Worm (Caenorhabditis elegans) whole organism, young adult: Measurements from ENCODE around the gene sel-11.

ENCODE experiments used
- D2030.7 ChIP-seq: fragments of 200-800 bp; sonication (Bioruptor generic); IDR thresholded peaks from 2 replicates; pipeline ENCODE4 v1.3.6; 2022; ENCODE audit warnings: missing genetic modification reagents, missing genetic modification characterization, missing compliant biosample characterization
- F33H1.4 ChIP-seq: fragments of 200-800 bp; sonication (Bioruptor generic); IDR thresholded peaks from 2 replicates; pipeline ENCODE4 v1.3.6; 2022; ENCODE audit warnings: missing genetic modification reagents, missing genetic modification characterization, missing compliant biosample characterization
- F39B2.1 ChIP-seq: fragments of 200-800 bp; sonication (Bioruptor generic); IDR thresholded peaks from 2 replicates; pipeline ENCODE4 v1.3.6; 2022; ENCODE audit warnings: missing genetic modification reagents, missing genetic modification characterization, missing compliant biosample characterization
- F57A8.1 ChIP-seq: fragments of 200-800 bp; sonication (Bioruptor generic); optimal IDR thresholded peaks from 2 replicates; lab custom pipeline; 2018; ENCODE audit warnings: mild to moderate bottlenecking, missing genetic modification characterization, moderate library complexity, missing compliant biosample characterization
- K11D2.4 ChIP-seq: fragments of 200-800 bp; sonication (Bioruptor generic); IDR thresholded peaks from 2 replicates; pipeline ENCODE4 v1.3.6; 2022; ENCODE audit warnings: missing genetic modification reagents, missing genetic modification characterization, missing compliant biosample characterization
- T07F8.4 ChIP-seq: sonication (generic microtip); optimal IDR thresholded peaks from 2 replicates; lab custom pipeline; 2016; ENCODE audit warnings: mild to moderate bottlenecking, missing genetic modification characterization, moderate library complexity, missing compliant biosample characterization
- T26A5.8 ChIP-seq: sonication (generic microtip); optimal IDR thresholded peaks from 2 replicates; lab custom pipeline; 2016; ENCODE audit warnings: missing genetic modification characterization, missing compliant biosample characterization
- Y56A3A.18 ChIP-seq: fragments of 200-800 bp; sonication (Bioruptor generic); IDR thresholded peaks from 2 replicates; pipeline ENCODE4 v1.3.6; 2022; ENCODE audit warnings: missing genetic modification reagents, missing genetic modification characterization, missing compliant biosample characterization
- Y67H2A.10 ChIP-seq: fragments of 200-800 bp; sonication (Bioruptor generic); conservative IDR thresholded peaks from 2 replicates; pipeline ENCODE4 v1.3.6; 2022; ENCODE audit warnings: missing genetic modification reagents, missing genetic modification characterization, missing compliant biosample characterization
- Y79H2A.3 ChIP-seq: fragments of 200-800 bp; sonication (Bioruptor generic); conservative IDR thresholded peaks from 2 replicates; pipeline ENCODE4 v1.3.6; 2022; ENCODE audit warnings: missing genetic modification reagents, missing genetic modification characterization, missing compliant biosample characterization
- akir-1 ChIP-seq: fragments of 200-800 bp; sonication (Bioruptor generic); optimal IDR thresholded peaks from 2 replicates; lab custom pipeline; 2018; ENCODE audit warnings: mild to moderate bottlenecking, missing genetic modification characterization, moderate library complexity, missing compliant biosample characterization
- aptf-2 ChIP-seq: fragments of 200-800 bp; sonication (Bioruptor generic); conservative IDR thresholded peaks from 2 replicates; pipeline ENCODE4 v1.3.6; 2022; ENCODE audit warnings: missing genetic modification reagents, missing genetic modification characterization, missing compliant biosample characterization
- athp-1 ChIP-seq: sonication (generic microtip); optimal IDR thresholded peaks from 2 replicates; lab custom pipeline; 2017; ENCODE audit warnings: mild to moderate bottlenecking, missing genetic modification characterization, missing compliant biosample characterization
- cebp-1 ChIP-seq, 2 experiments: fragments of 200-800 bp in 1 of 2; sonication (Bioruptor generic) in 1 of 2; sonication (generic microtip) in 1 of 2; IDR thresholded peaks in 1 of 2; optimal IDR thresholded peaks in 1 of 2; 2 replicates each; pipeline versions ENCODE4 v1.3.6 to Lab custom; 2017 to 2022; ENCODE audit warnings: missing compliant biosample characterization in 2 of 2, missing genetic modification characterization in 2 of 2, mild to moderate bottlenecking in 1 of 2, missing genetic modification reagents in 1 of 2, moderate library complexity in 1 of 2
- ceh-27 ChIP-seq: fragments of 200-800 bp; sonication (Bioruptor generic); optimal IDR thresholded peaks from 2 replicates; lab custom pipeline; 2018; ENCODE audit warnings: mild to moderate bottlenecking, missing genetic modification characterization, moderate library complexity, missing compliant biosample characterization
- die-1 ChIP-seq: sonication (generic microtip); optimal IDR thresholded peaks from 2 replicates; lab custom pipeline; 2016; ENCODE audit warnings: missing genotype, mild to moderate bottlenecking, missing genetic modification characterization, missing compliant biosample characterization
- dpff-1 ChIP-seq: sonication (generic microtip); optimal IDR thresholded peaks from 2 replicates; lab custom pipeline; 2017; ENCODE audit warnings: mild to moderate bottlenecking, missing genetic modification characterization, missing compliant biosample characterization
- efl-1 ChIP-seq: fragments of 150-350 bp; optimal IDR thresholded peaks from 2 replicates; lab custom pipeline; 2014; ENCODE audit warnings: missing biosample characterization, missing genetic modification reagents, missing genetic modification characterization
- ets-4 ChIP-seq: fragments of 200-800 bp; sonication (Bioruptor generic); optimal IDR thresholded peaks from 2 replicates; lab custom pipeline; 2018; ENCODE audit warnings: mild to moderate bottlenecking, missing genetic modification characterization, missing compliant biosample characterization
- gei-17 ChIP-seq: fragments of 200-800 bp; sonication (Bioruptor generic); optimal IDR thresholded peaks from 2 replicates; lab custom pipeline; 2018; ENCODE audit warnings: mild to moderate bottlenecking, missing genetic modification characterization, missing compliant biosample characterization
- hlh-12 ChIP-seq: sonication (generic microtip); optimal IDR thresholded peaks from 2 replicates; lab custom pipeline; 2016; ENCODE audit warnings: missing genetic modification characterization, missing compliant biosample characterization
- hlh-26 ChIP-seq: fragments of 200-800 bp; sonication (Bioruptor generic); conservative IDR thresholded peaks from 2 replicates; pipeline ENCODE4 v1.3.6; 2022; ENCODE audit warnings: missing genetic modification reagents, missing genetic modification characterization, missing compliant biosample characterization
- hmg-1.2 ChIP-seq: fragments of 200-800 bp; sonication (Bioruptor generic); IDR thresholded peaks from 2 replicates; pipeline ENCODE4 v1.3.6; 2022; ENCODE audit warnings: missing genetic modification reagents, missing genetic modification characterization, missing compliant biosample characterization
- hmg-20 ChIP-seq: fragments of 200-800 bp; sonication (Bioruptor generic); IDR thresholded peaks from 2 replicates; pipeline ENCODE4 v1.3.6; 2022; ENCODE audit warnings: missing genetic modification reagents, missing genetic modification characterization, missing compliant biosample characterization
- lag-1 ChIP-seq: fragments of 200-800 bp; sonication (Bioruptor generic); IDR thresholded peaks from 2 replicates; pipeline ENCODE4 v1.3.6; 2022; ENCODE audit warnings: missing genetic modification reagents, missing genetic modification characterization, missing compliant biosample characterization
- let-526 ChIP-seq: fragments of 200-800 bp; sonication (Bioruptor generic); IDR thresholded peaks from 2 replicates; pipeline ENCODE4 v1.3.6; 2022; ENCODE audit warnings: missing genetic modification reagents, missing genetic modification characterization, missing compliant biosample characterization
- let-607 ChIP-seq, 2 experiments: fragments of 200-800 bp in 1 of 2; sonication (Bioruptor generic) in 1 of 2; sonication (generic microtip) in 1 of 2; optimal IDR thresholded peaks; 2 replicates each; lab custom pipeline; 2016 to 2018; ENCODE audit warnings: mild to moderate bottlenecking in 2 of 2, missing compliant biosample characterization in 2 of 2, missing genetic modification characterization in 2 of 2, moderate library complexity in 2 of 2, missing genotype in 1 of 2
- madf-3 ChIP-seq: fragments of 200-800 bp; sonication (Bioruptor generic); IDR thresholded peaks from 2 replicates; pipeline ENCODE4 v1.3.6; 2022; ENCODE audit warnings: missing genetic modification reagents, missing genetic modification characterization, missing compliant biosample characterization
- mcd-1 ChIP-seq: fragments of 200-800 bp; sonication (Bioruptor generic); IDR thresholded peaks from 2 replicates; pipeline ENCODE4 v1.3.6; 2022; ENCODE audit warnings: missing genetic modification reagents, missing genetic modification characterization, missing compliant biosample characterization
- nfyb-1 ChIP-seq: fragments of 200-800 bp; sonication (Bioruptor generic); IDR thresholded peaks from 2 replicates; pipeline ENCODE4 v1.3.6; 2022; ENCODE audit warnings: missing genetic modification reagents, missing genetic modification characterization, missing compliant biosample characterization
- nhr-80 ChIP-seq: sonication (generic microtip); optimal IDR thresholded peaks from 2 replicates; lab custom pipeline; 2016; ENCODE audit warnings: missing genetic modification characterization, missing compliant biosample characterization
- nhr-90 ChIP-seq: sonication (generic microtip); optimal IDR thresholded peaks from 2 replicates; lab custom pipeline; 2016; ENCODE audit warnings: missing genotype, mild to moderate bottlenecking, missing genetic modification characterization, missing compliant biosample characterization
- pbrm-1 ChIP-seq: fragments of 200-800 bp; sonication (Bioruptor generic); IDR thresholded peaks from 2 replicates; pipeline ENCODE4 v1.3.6; 2022; ENCODE audit warnings: missing genetic modification reagents, missing genetic modification characterization, missing compliant biosample characterization
- pha-4 ChIP-seq: fragments of 150-350 bp; sonication (generic microtip); optimal IDR thresholded peaks from 2 replicates; lab custom pipeline; 2014; ENCODE audit warnings: missing biosample characterization, missing genetic modification reagents, missing genetic modification characterization
- rpc-1 ChIP-seq, 2 experiments: fragments of 150-350 bp in 1 of 2; sonication (generic microtip) in 1 of 2; optimal IDR thresholded peaks; 2 replicates each; lab custom pipeline; 2014 to 2018; ENCODE audit warnings: missing biosample characterization in 1 of 2, missing genetic modification characterization in 1 of 2, missing genetic modification reagents in 1 of 2, missing genotype in 1 of 2
- snpc-1.3 ChIP-seq: sonication (generic microtip); optimal IDR thresholded peaks from 2 replicates; lab custom pipeline; 2017; ENCODE audit warnings: missing genetic modification characterization, mild to moderate bottlenecking, missing compliant biosample characterization, antibody characterized with exemption, moderate library complexity, missing genotype, missing genetic modification reagents; ENCODE audit not compliant: insufficient read depth
- snpc-3.4 ChIP-seq: sonication (generic microtip); optimal IDR thresholded peaks from 2 replicates; lab custom pipeline; 2017; ENCODE audit warnings: missing genetic modification characterization, mild to moderate bottlenecking, missing compliant biosample characterization, antibody characterized with exemption, moderate library complexity, missing genotype, missing genetic modification reagents
- snpc-4 ChIP-seq, 5 experiments: fragments of 150-350 bp in 1 of 5; sonication (generic microtip) in 4 of 5; optimal IDR thresholded peaks; 2 replicates each; lab custom pipeline; 2014 to 2018; ENCODE audit warnings: missing genetic modification characterization in 5 of 5, missing biosample characterization in 3 of 5, antibody characterized with exemption in 2 of 5, mild to moderate bottlenecking in 2 of 5, missing compliant biosample characterization in 2 of 5, missing genotype in 2 of 5, moderate library complexity in 2 of 5, missing genetic modification reagents in 1 of 5
- tbx-9 ChIP-seq: sonication (generic microtip); optimal IDR thresholded peaks from 2 replicates; lab custom pipeline; 2016; ENCODE audit warnings: borderline replicate concordance, missing genetic modification characterization, inconsistent platforms, missing compliant biosample characterization
- tlf-1 ChIP-seq: fragments of 200-800 bp; sonication (Bioruptor generic); optimal IDR thresholded peaks from 2 replicates; lab custom pipeline; 2018; ENCODE audit warnings: mild to moderate bottlenecking, missing genetic modification characterization, missing compliant biosample characterization
- xnd-1 ChIP-seq: sonication (generic microtip); optimal IDR thresholded peaks from 2 replicates; lab custom pipeline; 2016; ENCODE audit warnings: missing genotype, missing genetic modification reagents, missing genetic modification characterization, missing compliant biosample characterization
- ztf-22 ChIP-seq: fragments of 200-800 bp; sonication (Bioruptor generic); optimal IDR thresholded peaks from 2 replicates; lab custom pipeline; 2018; ENCODE audit warnings: mild to moderate bottlenecking, missing genetic modification characterization, moderate library complexity, missing compliant biosample characterization
- ztf-25 ChIP-seq: fragments of 200-800 bp; sonication (Bioruptor generic); IDR thresholded peaks from 2 replicates; pipeline ENCODE4 v1.3.6; 2022; ENCODE audit warnings: missing genetic modification reagents, missing genetic modification characterization, missing compliant biosample characterization
- ztf-3 ChIP-seq: fragments of 200-800 bp; sonication (Bioruptor generic); optimal IDR thresholded peaks from 2 replicates; lab custom pipeline; 2018; ENCODE audit warnings: mild to moderate bottlenecking, missing genetic modification characterization, missing compliant biosample characterization

Gene sel-11

ce11 chrV:11782809-11783440 lies 15.8 kb downstream of the sel-11 start, which contains the start of gene F55A11.11 (continued):
- TF ChIP-seq snpc-4 (GFP tag; optimal IDR thresholded peaks at IDR 0.05; lab: Kevin White, UChicago) (peak; percentile 82), snpc-4 (tag; optimal IDR thresholded peaks at IDR 0.05; lab: Kevin White, UChicago) (peak; percentile 25 to 83 (median 77)), xnd-1 (tag; lab: Kevin White, UChicago) (peak; percentile 33), snpc-1.3 (peak; percentile 85), hlh-26 (GFP tag; lab: Robert Waterston, UW) (no peak), let-526 (GFP tag; lab: Robert Waterston, UW) (peak; percentile 90), ztf-3 (GFP tag; lab: Kevin White, UChicago) (no peak), gei-17 (GFP tag; lab: Kevin White, UChicago) (peak; percentile 46), madf-3 (peak; percentile 86), die-1 (tag; lab: Kevin White, UChicago) (peak; percentile 96), ceh-27 (GFP tag; lab: Kevin White, UChicago) (peak; percentile 91), akir-1 (GFP tag; lab: Kevin White, UChicago) (peak; percentile 86), aptf-2 (GFP tag; lab: Robert Waterston, UW) (0 out of 2 replicates have a peak, but pooled peaks have one; percentile 7), nhr-80 (tag; lab: Kevin White, UChicago) (peak; percentile 42), dpff-1 (tag; lab: Kevin White, UChicago) (no peak), K11D2.4 (GFP tag; lab: Robert Waterston, UW) (peak; percentile 76), pbrm-1 (GFP tag; lab: Robert Waterston, UW) (peak; percentile 88), nfyb-1 (GFP tag; lab: Robert Waterston, UW) (peak; percentile 96), lag-1 (no peak), T07F8.4 (tag; lab: Kevin White, UChicago) (peak; percentile 83), D2030.7 (GFP tag; lab: Robert Waterston, UW) (peak; percentile 83), efl-1 (GFP tag; lab: Kevin White, UChicago) (peak; percentile 6), F57A8.1 (GFP tag; lab: Kevin White, UChicago) (peak; percentile 74), hmg-20 (peak; percentile 71; the same call in 1 of the 2 replicates), F39B2.1 (GFP tag; lab: Robert Waterston, UW) (no peak), Y56A3A.18 (GFP tag; lab: Robert Waterston, UW) (peak; percentile 89), T26A5.8 (tag; lab: Kevin White, UChicago) (peak; percentile 89), rpc-1 (optimal IDR thresholded peaks at IDR 0.05; lab: Kevin White, UChicago) (peak; percentile 97), rpc-1 (tag; optimal IDR thresholded peaks at IDR 0.05; lab: Kevin White, UChicago) (peak; percentile 98), tbx-9 (tag; lab: Kevin White, UChicago) (peak; percentile 52), tlf-1 (GFP tag; lab: Kevin White, UChicago) (peak; percentile 49), ztf-25 (GFP tag; lab: Robert Waterston, UW) (peak; percentile 87), ets-4 (GFP tag; lab: Kevin White, UChicago) (peak; percentile 82), Y67H2A.10 (GFP tag; lab: Robert Waterston, UW) (0 out of 2 replicates have a peak, but pooled peaks have one; percentile 56), Y79H2A.3 (peak; percentile 47; the same call in 1 of the 2 replicates), let-607 (tag; optimal IDR thresholded peaks at IDR 0.05; lab: Kevin White, UChicago) (peak; percentile 54 to 76), hlh-12 (peak; percentile 81), cebp-1 (GFP tag; IDR thresholded peaks at IDR 0.05; lab: Robert Waterston, UW) (peak; percentile 72), cebp-1 (tag; optimal IDR thresholded peaks at IDR 0.05; lab: Kevin White, UChicago) (peak; percentile 85), athp-1 (tag; lab: Kevin White, UChicago) (peak; percentile 94), hmg-1.2 (peak; percentile 83), F33H1.4 (GFP tag; lab: Robert Waterston, UW) (peak; percentile 61), snpc-3.4 (tag; lab: Kevin White, UChicago) (peak; percentile 78), pha-4 (tag; lab: Kevin White, UChicago) (no peak), ztf-22 (peak; percentile 76), mcd-1 (GFP tag; lab: Robert Waterston, UW) (no peak; the same call in 1 of the 2 replicates), nhr-90 (tag; lab: Kevin White, UChicago) (peak; percentile 96)
